Fruit fly (Drosophila melanogaster): ENCODE data around the gene CG31883.

Gene CG31883

DNA sequence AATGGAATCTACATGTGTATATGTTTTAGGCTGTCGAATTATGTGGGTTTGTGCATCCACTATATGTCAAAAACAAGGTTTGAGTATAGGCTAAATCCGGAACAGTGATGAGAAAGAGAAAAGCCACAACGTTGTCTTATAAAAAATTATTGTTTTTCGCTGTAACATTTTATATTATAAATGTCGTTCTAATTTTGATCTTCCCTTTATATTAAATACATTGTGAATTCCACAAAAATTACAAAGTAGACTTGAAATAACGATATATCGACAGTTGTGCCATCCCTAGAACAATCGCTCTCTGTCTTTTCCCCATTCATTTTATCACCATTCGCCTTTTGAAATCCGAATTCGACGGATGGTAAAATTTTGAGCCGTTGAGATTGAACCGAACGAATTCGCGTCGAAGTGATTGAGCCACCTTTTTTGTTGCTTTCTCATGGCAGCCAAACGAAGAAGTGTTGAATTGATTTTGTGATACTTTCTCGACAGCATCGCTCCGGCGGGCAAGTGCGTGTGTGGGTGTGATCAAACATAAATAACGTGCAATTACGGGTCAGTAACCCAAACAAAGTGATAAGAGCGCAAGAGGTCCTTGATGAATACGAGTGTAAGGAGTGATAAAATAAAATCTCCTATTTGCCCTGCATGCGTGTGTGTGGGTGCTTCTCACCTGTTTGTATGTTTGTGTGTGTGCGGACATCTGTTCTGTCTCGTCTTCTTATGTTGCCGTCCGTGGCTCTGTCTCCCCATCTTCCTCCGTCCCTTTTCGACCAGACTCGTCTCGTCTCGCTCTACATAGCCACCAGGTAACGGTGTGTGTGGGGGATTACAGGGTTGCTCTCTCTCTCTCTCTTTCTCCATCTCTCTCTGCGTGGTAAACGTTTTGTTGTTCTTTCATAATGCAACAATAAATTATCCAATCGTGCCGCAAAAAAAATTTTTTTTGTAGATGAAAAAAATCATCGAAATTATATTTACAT, 7.1 kb upstream of the CG31883 start, which contains the start of gene Oatp30B (continued):
- TF ChIP-seq dmrt93B (GFP tag; optimal IDR thresholded peaks at IDR 0.05) = peak; percentile 87

DNA sequence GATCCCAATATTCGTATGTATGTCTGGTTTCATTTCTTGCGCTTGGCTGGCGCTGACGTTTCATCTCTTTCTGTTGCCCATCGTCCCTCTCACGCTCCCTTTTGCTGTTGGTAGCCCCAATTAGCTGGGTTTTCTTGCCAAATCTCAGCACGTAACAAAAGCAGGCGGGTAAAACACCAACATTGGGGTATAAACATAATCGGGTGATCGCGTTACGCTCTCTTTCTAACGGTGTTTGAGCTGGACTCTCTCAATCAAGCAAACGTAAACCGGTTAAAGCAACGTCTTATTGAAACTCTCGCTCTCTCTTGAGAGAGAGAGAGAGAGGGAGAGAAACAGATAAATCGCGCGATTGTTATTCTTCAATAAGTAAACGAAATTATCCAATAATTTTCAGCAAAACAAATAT, 5.5 kb upstream of the CG31883 start:
- TF ChIP-seq psq (GFP tag; optimal IDR thresholded peaks at IDR 0.05) = no peak
- no peak for TF ChIP-seq Abd-B (GFP tag; optimal IDR thresholded peaks at IDR 0.05)
- TF ChIP-seq fru (GFP tag; optimal IDR thresholded peaks at IDR 0.05) = no peak
- no peak for TF ChIP-seq Sp1 (GFP tag; optimal IDR thresholded peaks at IDR 0.05)
- no peak for TF ChIP-seq N (GFP tag; optimal IDR thresholded peaks at IDR 0.05)
- no peak for TF ChIP-seq brk (GFP tag; optimal IDR thresholded peaks at IDR 0.05)
- no peak for TF ChIP-seq woc (GFP tag; optimal IDR thresholded peaks at IDR 0.05)
- no peak for TF ChIP-seq CrebA (GFP tag; optimal IDR thresholded peaks at IDR 0.05; ENCODE audit: borderline replicate concordance)
- no peak for TF ChIP-seq Mio (GFP tag; optimal IDR thresholded peaks at IDR 0.05)
- TF ChIP-seq Vsx2 (GFP tag; optimal IDR thresholded peaks at IDR 0.05; ENCODE audit: partially characterized antibody) = peak; percentile 85
- no peak for TF ChIP-seq dsf (GFP tag; optimal IDR thresholded peaks at IDR 0.05; ENCODE audit: borderline replicate concordance)
- TF ChIP-seq Hr78 (GFP tag; optimal IDR thresholded peaks at IDR 0.05) = no peak
- no peak for TF ChIP-seq CG9705 (GFP tag; optimal IDR thresholded peaks at IDR 0.05)
- TF ChIP-seq Rel (GFP tag; optimal IDR thresholded peaks at IDR 0.05) = no peak
- TF ChIP-seq Rel (tag; optimal IDR thresholded peaks at IDR 0.05) = no peak
- TF ChIP-seq Dif (GFP tag; optimal IDR thresholded peaks at IDR 0.05; ENCODE audit: partially characterized antibody) = peak; percentile 51
- no peak for TF ChIP-seq HLH106 (tag; optimal IDR thresholded peaks at IDR 0.05)
- TF ChIP-seq Hnf4 (GFP tag; optimal IDR thresholded peaks at IDR 0.05) = no peak

DNA sequence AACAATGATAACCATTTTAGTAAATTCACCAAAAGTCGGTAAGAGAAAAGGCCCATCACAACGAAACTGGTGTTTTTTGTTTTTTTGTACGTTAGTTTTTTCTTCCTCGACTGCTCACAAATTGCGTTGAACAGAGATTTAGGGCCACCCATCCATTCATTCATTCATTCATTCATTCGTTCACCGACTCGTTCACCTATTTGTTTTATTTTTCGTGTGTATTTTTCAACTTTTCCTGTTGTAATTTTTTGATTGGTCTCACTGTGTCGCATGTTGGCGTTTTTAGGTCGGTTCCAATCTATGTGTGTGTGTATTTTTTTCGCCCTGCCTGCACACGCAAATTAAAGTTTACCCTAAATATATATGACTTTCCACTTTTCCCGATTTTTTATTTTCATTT, 3.4 kb upstream of the CG31883 start:
- no peak for TF ChIP-seq ey (GFP tag; optimal IDR thresholded peaks at IDR 0.05)
- no peak for TF ChIP-seq jim (GFP tag; optimal IDR thresholded peaks at IDR 0.05)
- no peak for TF ChIP-seq Vsx2 (GFP tag; optimal IDR thresholded peaks at IDR 0.05; ENCODE audit: partially characterized antibody)
- no peak for TF ChIP-seq tai (GFP tag; optimal IDR thresholded peaks at IDR 0.05)
- TF ChIP-seq Hnf4 (GFP tag; optimal IDR thresholded peaks at IDR 0.05) = no peak
- no peak for TF ChIP-seq h (GFP tag; optimal IDR thresholded peaks at IDR 0.05)
- no peak for TF ChIP-seq foxo (GFP tag; optimal IDR thresholded peaks at IDR 0.05)

DNA sequence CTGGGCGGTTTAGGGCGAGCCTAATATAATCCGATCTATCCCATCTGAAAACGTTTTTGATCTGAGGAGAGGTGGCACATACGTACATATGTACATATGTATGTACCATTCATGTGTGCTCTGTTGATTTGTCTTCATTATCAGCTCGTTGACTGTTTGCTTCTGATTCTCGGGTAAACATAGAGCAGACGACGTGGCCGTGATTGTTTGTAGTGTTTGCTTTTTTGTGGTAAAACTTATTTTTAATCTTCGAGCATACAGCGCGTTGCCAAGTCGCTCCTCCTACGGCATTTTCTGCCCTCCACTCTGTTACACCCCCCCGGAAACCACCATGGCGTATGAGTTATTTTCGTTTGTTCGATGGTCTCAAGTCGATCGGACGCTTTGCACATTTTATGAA, 2.6 kb upstream of the CG31883 start:
- TF ChIP-seq Abd-B (GFP tag; optimal IDR thresholded peaks at IDR 0.05) = no peak
- peak; percentile 15 for TF ChIP-seq rgr (GFP tag; optimal IDR thresholded peaks at IDR 0.05)
- peak; percentile 74 for TF ChIP-seq sv (GFP tag; optimal IDR thresholded peaks at IDR 0.05)
- TF ChIP-seq OdsH (GFP tag; optimal IDR thresholded peaks at IDR 0.05) = peak; percentile 13

DNA sequence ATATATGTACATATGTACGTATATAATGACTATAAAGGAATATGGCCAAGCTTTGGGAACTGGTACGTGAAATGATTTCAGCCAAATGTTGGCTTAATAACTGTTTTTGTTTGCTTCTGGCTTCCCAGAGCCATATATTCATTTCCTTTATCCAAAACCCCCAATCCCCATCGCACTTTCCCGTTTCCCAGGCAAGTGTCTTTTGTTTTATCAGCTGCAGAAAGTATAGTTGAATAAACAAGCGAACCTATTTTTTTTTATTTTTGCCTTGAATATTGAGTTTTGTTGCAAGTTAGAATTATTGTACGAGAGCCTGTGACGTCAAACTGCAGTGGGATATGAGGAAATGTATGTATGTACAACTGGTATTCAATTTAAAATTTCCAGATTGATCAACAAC, 1.8 kb upstream of the CG31883 start:
- TF ChIP-seq OdsH (GFP tag; optimal IDR thresholded peaks at IDR 0.05) = peak; percentile 43
- TF ChIP-seq rgr (GFP tag; optimal IDR thresholded peaks at IDR 0.05) = peak; percentile 65
- TF ChIP-seq h (GFP tag; optimal IDR thresholded peaks at IDR 0.05) = peak; percentile 21
- peak; percentile 76 for TF ChIP-seq Hr83 (GFP tag; optimal IDR thresholded peaks at IDR 0.05; ENCODE audit: poor library complexity, severe bottlenecking)
- TF ChIP-seq foxo (GFP tag; optimal IDR thresholded peaks at IDR 0.05) = peak in 1 of 2 experiments; percentile 28
- TF ChIP-seq Sp1 (GFP tag; optimal IDR thresholded peaks at IDR 0.05) = no peak
- no peak for TF ChIP-seq Hnf4 (GFP tag; optimal IDR thresholded peaks at IDR 0.05)
- peak; percentile 19 for TF ChIP-seq brk (GFP tag; optimal IDR thresholded peaks at IDR 0.05)
- TF ChIP-seq Abd-B (GFP tag; optimal IDR thresholded peaks at IDR 0.05) = no peak

DNA sequence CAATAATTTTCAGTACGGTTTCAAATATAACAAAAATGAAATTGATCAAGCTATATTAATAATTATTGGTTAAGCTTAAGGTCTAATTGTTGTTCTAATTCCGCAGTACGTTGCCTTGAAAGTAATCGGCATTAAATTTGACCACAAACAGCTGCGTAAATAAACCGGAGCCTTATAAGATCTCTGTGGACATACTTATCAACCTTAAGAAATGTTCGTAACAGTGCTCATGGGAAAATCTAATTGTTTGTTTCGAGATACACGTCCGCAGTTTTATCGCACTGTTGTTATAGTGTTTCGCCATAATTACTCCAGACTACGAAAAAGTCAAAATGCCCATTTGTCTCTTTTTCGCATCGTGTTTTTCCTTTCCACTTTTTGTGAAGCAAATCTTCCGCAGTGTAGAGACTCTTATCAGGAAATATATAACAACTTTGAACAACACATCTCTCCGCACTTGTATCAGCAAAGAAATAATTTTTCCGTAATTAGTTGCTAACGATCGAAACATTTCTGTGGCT, 1.6 kb downstream of the CG31883 start:
- TF ChIP-seq foxo (GFP tag; optimal IDR thresholded peaks at IDR 0.05) = no peak

All from whole organism, wandering third instar larva.